Worm (Caenorhabditis elegans) whole organism, L1 larva: ENCODE data around the gene rps-4.

Experiments used
- C16A3.4 ChIP-seq: fragments of 150-350 bp; optimal IDR thresholded peaks from 2 replicates; lab custom pipeline; 2014; ENCODE audit warnings: missing biosample characterization, missing genetic modification characterization
- Y116A8C.19 ChIP-seq: sonication (generic microtip); optimal IDR thresholded peaks from 2 replicates; lab custom pipeline; 2016; ENCODE audit warnings: missing compliant biosample characterization, missing genetic modification characterization, borderline replicate concordance
- aly-2 ChIP-seq: fragments of 150-350 bp; optimal IDR thresholded peaks from 2 replicates; lab custom pipeline; 2014; ENCODE audit warnings: missing biosample characterization, missing genetic modification characterization
- ama-1 ChIP-seq: fragments of 150-350 bp; optimal IDR thresholded peaks from 2 replicates; lab custom pipeline; 2014
- blmp-1 ChIP-seq: fragments of 150-350 bp; optimal IDR thresholded peaks from 2 replicates; lab custom pipeline; 2014; ENCODE audit warnings: missing biosample characterization, missing genetic modification characterization
- ceh-63 ChIP-seq: fragments of 200-800 bp; sonication (Bioruptor generic); optimal IDR thresholded peaks from 2 replicates; lab custom pipeline; 2018; ENCODE audit warnings: mild to moderate bottlenecking, missing genetic modification characterization, missing compliant biosample characterization
- ceh-82 ChIP-seq, 3 experiments: fragments of 150-350 bp in 1 of 3; sonication (generic microtip) in 2 of 3; optimal IDR thresholded peaks; 2 replicates each; lab custom pipeline; 2014 to 2017; ENCODE audit warnings: missing biosample characterization in 3 of 3, missing genetic modification characterization in 3 of 3
- ceh-88 ChIP-seq: fragments of 200-800 bp; sonication (Bioruptor generic); IDR thresholded peaks from 2 replicates; pipeline ENCODE4 v1.3.6; 2022; ENCODE audit warnings: missing genetic modification characterization, missing compliant biosample characterization
- ceh-90 ChIP-seq: sonication (generic microtip); optimal IDR thresholded peaks from 2 replicates; lab custom pipeline; 2016; ENCODE audit warnings: missing genetic modification characterization, missing compliant biosample characterization
- ces-1 ChIP-seq: fragments of 150-350 bp; optimal IDR thresholded peaks from 2 replicates; lab custom pipeline; 2014; ENCODE audit warnings: missing biosample characterization, missing genetic modification reagents, missing genetic modification characterization
- dsc-1 ChIP-seq: sonication (generic microtip); optimal IDR thresholded peaks from 2 replicates; lab custom pipeline; 2016; ENCODE audit warnings: mild to moderate bottlenecking, missing genetic modification characterization, missing compliant biosample characterization
- egl-13 ChIP-seq: sonication (generic microtip); optimal IDR thresholded peaks from 2 replicates; lab custom pipeline; 2016; ENCODE audit warnings: missing genotype, missing genetic modification reagents, missing genetic modification characterization, missing compliant biosample characterization
- elt-2 ChIP-seq: sonication (generic microtip); optimal IDR thresholded peaks from 2 replicates; lab custom pipeline; 2016; ENCODE audit warnings: missing genetic modification characterization, mild to moderate bottlenecking, inconsistent platforms, missing compliant biosample characterization, missing genetic modification reagents
- fkh-8 ChIP-seq: sonication (generic microtip); optimal IDR thresholded peaks from 2 replicates; lab custom pipeline; 2016; ENCODE audit warnings: mild to moderate bottlenecking, missing genetic modification characterization, missing compliant biosample characterization
- grh-1 ChIP-seq: fragments of 200-800 bp; sonication (Bioruptor generic); IDR thresholded peaks from 2 replicates; pipeline ENCODE4 v1.3.6; 2022; ENCODE audit warnings: missing genetic modification reagents, missing genetic modification characterization, missing compliant biosample characterization
- hlh-4 ChIP-seq: sonication (generic microtip); optimal IDR thresholded peaks from 2 replicates; lab custom pipeline; 2016; ENCODE audit warnings: mild to moderate bottlenecking, missing genetic modification characterization, missing compliant biosample characterization
- isw-1 ChIP-seq: fragments of 200-800 bp; sonication (Bioruptor generic); IDR thresholded peaks from 2 replicates; pipeline ENCODE4 v1.3.6; 2022; ENCODE audit warnings: missing genetic modification characterization, missing compliant biosample characterization
- jun-1 ChIP-seq: fragments of 150-350 bp; optimal IDR thresholded peaks from 2 replicates; lab custom pipeline; 2014; ENCODE audit warnings: missing biosample characterization, missing genetic modification reagents, missing genetic modification characterization
- lin-13 ChIP-seq: fragments of 150-350 bp; optimal IDR thresholded peaks from 2 replicates; lab custom pipeline; 2014; ENCODE audit warnings: missing biosample characterization, missing genetic modification reagents, missing genetic modification characterization
- lin-39 ChIP-seq: fragments of 150-350 bp; optimal IDR thresholded peaks from 2 replicates; lab custom pipeline; 2014; ENCODE audit warnings: missing biosample characterization, missing genetic modification reagents, missing genetic modification characterization
- lir-3 ChIP-seq: sonication (generic microtip); optimal IDR thresholded peaks from 2 replicates; lab custom pipeline; 2016; ENCODE audit warnings: mild to moderate bottlenecking, missing genetic modification characterization, moderate library complexity, missing compliant biosample characterization; ENCODE audit not compliant: poor library complexity
- mab-9 ChIP-seq: fragments of 200-800 bp; sonication (Bioruptor generic); IDR thresholded peaks from 2 replicates; pipeline ENCODE4 v1.3.6; 2022; ENCODE audit warnings: missing genetic modification reagents, missing genetic modification characterization, missing compliant biosample characterization
- mef-2 ChIP-seq: fragments of 150-350 bp; optimal IDR thresholded peaks from 2 replicates; lab custom pipeline; 2014; ENCODE audit warnings: missing biosample characterization, missing genetic modification characterization
- mep-1 ChIP-seq: fragments of 150-350 bp; optimal IDR thresholded peaks from 2 replicates; lab custom pipeline; 2014; ENCODE audit warnings: missing biosample characterization, missing genetic modification characterization
- nhr-12 ChIP-seq: sonication (generic microtip); optimal IDR thresholded peaks from 2 replicates; lab custom pipeline; 2017; ENCODE audit warnings: missing biosample characterization, missing genetic modification characterization
- nhr-19 ChIP-seq: fragments of 200-800 bp; sonication (Bioruptor generic); conservative IDR thresholded peaks from 2 replicates; pipeline ENCODE4 v1.3.6; 2022; ENCODE audit warnings: missing genetic modification characterization, missing compliant biosample characterization
- nhr-20 ChIP-seq: sonication (generic microtip); optimal IDR thresholded peaks from 2 replicates; lab custom pipeline; 2016; ENCODE audit warnings: mild to moderate bottlenecking, missing genetic modification characterization, missing compliant biosample characterization
- nhr-237 ChIP-seq: fragments of 150-350 bp; optimal IDR thresholded peaks from 2 replicates; lab custom pipeline; 2014; ENCODE audit warnings: missing biosample characterization, missing genetic modification characterization
- nhr-28 ChIP-seq: fragments of 150-350 bp; optimal IDR thresholded peaks from 2 replicates; lab custom pipeline; 2014; ENCODE audit warnings: missing biosample characterization, missing genetic modification characterization
- nhr-47 ChIP-seq: sonication (generic microtip); optimal IDR thresholded peaks from 2 replicates; lab custom pipeline; 2016; ENCODE audit warnings: mild to moderate bottlenecking, missing genetic modification characterization, moderate library complexity, missing compliant biosample characterization
- nhr-84 ChIP-seq: sonication (generic microtip); optimal IDR thresholded peaks from 2 replicates; lab custom pipeline; 2017; ENCODE audit warnings: missing biosample characterization, missing genetic modification characterization
- nhr-85 ChIP-seq: sonication (generic microtip); peaks from one replicate; lab custom pipeline; 2016; ENCODE audit warnings: missing genetic modification characterization, inconsistent platforms, missing compliant biosample characterization
- pax-3 ChIP-seq: fragments of 200-800 bp; sonication (Bioruptor generic); optimal IDR thresholded peaks from 2 replicates; lab custom pipeline; 2018; ENCODE audit warnings: mild to moderate bottlenecking, missing genetic modification characterization, moderate library complexity, missing compliant biosample characterization
- rnt-1 ChIP-seq: sonication (generic microtip); optimal IDR thresholded peaks from 2 replicates; lab custom pipeline; 2016; ENCODE audit warnings: mild to moderate bottlenecking, missing genetic modification characterization, moderate library complexity, missing compliant biosample characterization
- skn-1 ChIP-seq: fragments of 150-350 bp; optimal IDR thresholded peaks from 2 replicates; lab custom pipeline; 2014; ENCODE audit warnings: missing biosample characterization, missing genetic modification characterization
- swsn-7 ChIP-seq: sonication (generic microtip); optimal IDR thresholded peaks from 2 replicates; lab custom pipeline; 2016; ENCODE audit warnings: missing genetic modification characterization, missing compliant biosample characterization
- tbx-2 ChIP-seq: sonication (generic microtip); optimal IDR thresholded peaks from 2 replicates; lab custom pipeline; 2016; ENCODE audit warnings: missing genetic modification characterization, missing compliant biosample characterization
- unc-130 ChIP-seq: fragments of 150-350 bp; optimal IDR thresholded peaks from 2 replicates; lab custom pipeline; 2017; ENCODE audit warnings: missing biosample characterization, missing genetic modification characterization, inconsistent platforms
- unc-98 ChIP-seq: fragments of 200-800 bp; sonication (Bioruptor generic); IDR thresholded peaks from 2 replicates; pipeline ENCODE4 v1.3.6; 2022; ENCODE audit warnings: missing genetic modification characterization, missing compliant biosample characterization
- vab-15 ChIP-seq: sonication (generic microtip); optimal IDR thresholded peaks from 2 replicates; lab custom pipeline; 2017; ENCODE audit warnings: missing genotype, mild to moderate bottlenecking, missing genetic modification characterization, missing compliant biosample characterization
- xbp-1 ChIP-seq: sonication (generic microtip); optimal IDR thresholded peaks from 2 replicates; lab custom pipeline; 2016; ENCODE audit warnings: missing genetic modification characterization, missing compliant biosample characterization
- zag-1 ChIP-seq: fragments of 150-350 bp; optimal IDR thresholded peaks from 2 replicates; lab custom pipeline; 2014; ENCODE audit warnings: missing biosample characterization, missing genetic modification characterization
- zip-4 ChIP-seq: fragments of 200-800 bp; sonication (Bioruptor generic); optimal IDR thresholded peaks from 2 replicates; lab custom pipeline; 2018; ENCODE audit warnings: mild to moderate bottlenecking, missing genetic modification characterization, moderate library complexity, missing compliant biosample characterization
- ztf-11 ChIP-seq, 2 experiments: sonication (generic microtip); optimal IDR thresholded peaks; 2 replicates each; lab custom pipeline; 2016 to 2017; ENCODE audit warnings: missing genetic modification characterization in 2 of 2, missing biosample characterization in 1 of 2, missing compliant biosample characterization in 1 of 2
- ztf-4 ChIP-seq: fragments of 150-350 bp; optimal IDR thresholded peaks from 2 replicates; lab custom pipeline; 2014; ENCODE audit warnings: missing biosample characterization, missing genetic modification characterization

Gene rps-4

ce11 chrIV:7062697-7063096 lies 21.8 kb downstream of the rps-4 start:
- TF ChIP-seq blmp-1 (tag; lab: Kevin White, UChicago) (no peak), swsn-7 (tag; lab: Kevin White, UChicago) (no peak), xbp-1 (tag; lab: Kevin White, UChicago) (no peak), skn-1 (tag; lab: Kevin White, UChicago) (no peak), nhr-28 (tag; lab: Kevin White, UChicago) (no peak), ztf-11 (tag; optimal IDR thresholded peaks at IDR 0.05; lab: Kevin White, UChicago) (no peak), vab-15 (no peak), hlh-4 (tag; lab: Kevin White, UChicago) (no peak), fkh-8 (tag; lab: Kevin White, UChicago) (no peak), ceh-90 (tag; lab: Kevin White, UChicago) (no peak), pax-3 (tag; lab: Kevin White, UChicago) (no peak), aly-2 (no peak)

ce11 chrIV:7057677-7058076 lies 26.8 kb downstream of the rps-4 start, which contains the start of gene srx-50:
TSS of gene srx-50 (plus strand) at chrIV:7057977.
- TF ChIP-seq ceh-63 (GFP tag; lab: Kevin White, UChicago) (no peak), ces-1 (GFP tag; lab: Kevin White, UChicago) (no peak), nhr-84 (no peak), nhr-237 (no peak), skn-1 (tag; lab: Kevin White, UChicago) (no peak), ceh-90 (tag; lab: Kevin White, UChicago) (no peak)
- TF ChIP-seq, all 84 proteins: peak for 0

- TF ChIP-seq zag-1 (tag; lab: Kevin White, UChicago): no peak
- TF ChIP-seq elt-2 (tag; lab: Kevin White, UChicago): no peak
- TF ChIP-seq unc-130: no peak
These were observed 32.3 kb downstream of the rps-4 start for ce11 chrIV:7052135-7052534.

- 0 out of 2 replicates have a peak, but pooled peaks have one; percentile 4 for TF ChIP-seq grh-1 (GFP tag; lab: Robert Waterston, UW)
- TF ChIP-seq mep-1: no peak
- peak; percentile 4 for TF ChIP-seq nhr-85
- TF ChIP-seq ama-1: no peak
- TF ChIP-seq zip-4 (GFP tag; lab: Kevin White, UChicago): no peak
- no peak for TF ChIP-seq C16A3.4
These were observed 33.0 kb downstream of the rps-4 start for ce11 chrIV:7051515-7051914.

ce11 chrIV:7049672-7050206 lies 34.7 kb downstream of the rps-4 start, which contains the start of gene nhr-105:
TSS of gene nhr-105 (plus strand) at chrIV:7050156.
- TF ChIP-seq lir-3 (tag; lab: Kevin White, UChicago): peak; percentile 34
- TF ChIP-seq mef-2 (tag; lab: Kevin White, UChicago): no peak
- TF ChIP-seq nhr-19 (GFP tag; lab: Robert Waterston, UW): peak; percentile 86
- no peak for TF ChIP-seq C16A3.4
- peak; percentile 39 for TF ChIP-seq lin-13 (GFP tag; lab: Kevin White, UChicago)
- peak; percentile 82 for TF ChIP-seq dsc-1 (tag; lab: Kevin White, UChicago)
- TF ChIP-seq grh-1 (GFP tag; lab: Robert Waterston, UW): peak; percentile 73
- no peak for TF ChIP-seq ceh-88 (GFP tag; lab: Robert Waterston, UW)
- TF ChIP-seq mab-9: no peak
- peak; percentile 42 for TF ChIP-seq swsn-7 (tag; lab: Kevin White, UChicago)
- no peak for TF ChIP-seq Y116A8C.19 (tag; lab: Kevin White, UChicago)
- TF ChIP-seq lin-39 (tag; lab: Kevin White, UChicago): no peak
- TF ChIP-seq zip-4 (GFP tag; lab: Kevin White, UChicago): no peak
- no peak for TF ChIP-seq nhr-12 (tag; lab: Kevin White, UChicago)
- TF ChIP-seq pax-3 (tag; lab: Kevin White, UChicago): peak; percentile 74
- TF ChIP-seq xbp-1 (tag; lab: Kevin White, UChicago): peak; percentile 9
- peak; percentile 73 for TF ChIP-seq nhr-47
- TF ChIP-seq ces-1 (GFP tag; lab: Kevin White, UChicago): no peak
- peak in 1 of 3 experiments; percentile 11 for TF ChIP-seq ceh-82 (tag; optimal IDR thresholded peaks at IDR 0.05; lab: Kevin White, UChicago)
- no peak for TF ChIP-seq unc-98 (GFP tag; lab: Robert Waterston, UW)
- no peak for TF ChIP-seq unc-130
- TF ChIP-seq egl-13 (tag; lab: Kevin White, UChicago): no peak
- peak; percentile 28 for TF ChIP-seq jun-1
- TF ChIP-seq ztf-4 (tag; lab: Kevin White, UChicago): peak; percentile 45
- TF ChIP-seq isw-1 (GFP tag; lab: Robert Waterston, UW): no peak
- TF ChIP-seq rnt-1: no peak
- TF ChIP-seq nhr-20 (tag; lab: Kevin White, UChicago): peak; percentile 88
- TF ChIP-seq tbx-2 (tag; lab: Kevin White, UChicago): peak; percentile 62
